Fruit fly (Drosophila melanogaster): ENCODE measurements around the gene CG31087.

Gene CG31087

dm6 chr3R:25295320-25296020, 18.2 kb downstream of the CG31087 start, which contains the start of gene CG31102:
Gene CG31102, minus strand, starts transcription at chr3R:25295594.
- TF ChIP-seq vri (GFP tag; optimal IDR thresholded peaks at IDR 0.05) (peak; percentile 79), ss (GFP tag; optimal IDR thresholded peaks at IDR 0.05) (peak in 1 of 2 experiments; percentile 4), esn (GFP tag; optimal IDR thresholded peaks at IDR 0.05) (peak; percentile 5), CG10631 (GFP tag; optimal IDR thresholded peaks at IDR 0.05) (no peak), Eip93F (GFP tag; optimal IDR thresholded peaks at IDR 0.05) (no peak), CG11294 (GFP tag; IDR thresholded peaks at IDR 0.05) (no peak), svp (GFP tag) (peak; percentile 90), CG6276 (GFP tag; optimal IDR thresholded peaks at IDR 0.05) (peak; percentile 21), CG6808 (GFP tag; optimal IDR thresholded peaks at IDR 0.05) (no peak), CG6163 (GFP tag; IDR thresholded peaks at IDR 0.05) (no peak; the same call in 2 of the 3 replicates), acj6 (GFP tag; optimal IDR thresholded peaks at IDR 0.05) (no peak)

DNA sequence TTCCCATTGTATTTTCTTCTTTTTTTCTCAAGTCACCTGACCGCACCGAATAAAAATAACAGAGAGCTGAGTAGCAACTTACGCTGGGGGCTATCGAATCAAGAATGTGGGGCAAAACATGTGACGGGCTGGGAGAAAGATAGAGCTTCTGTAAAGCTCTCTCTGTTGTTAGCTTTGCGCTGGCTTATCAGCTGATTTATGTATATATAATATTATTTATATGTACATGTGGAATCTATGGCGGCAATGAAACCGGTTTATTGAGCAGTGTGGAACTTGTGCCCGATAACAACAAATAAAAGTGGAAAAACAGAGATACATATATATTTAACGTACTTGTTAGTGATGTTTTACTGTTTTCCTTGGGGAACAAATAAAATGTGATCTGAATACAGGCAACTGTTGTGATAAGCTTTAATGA, 20.8 kb downstream of the CG31087 start, which contains the start of gene CG31098:
TSS of gene CG31098 (minus strand) at position 114 of the 421 bp plus-strand sequence.
- TF ChIP-seq CG32006 (GFP tag; optimal IDR thresholded peaks at IDR 0.05), result no peak
- no peak for TF ChIP-seq CG31627 (GFP tag; optimal IDR thresholded peaks at IDR 0.05)
- TF ChIP-seq CG11294 (GFP tag; IDR thresholded peaks at IDR 0.05), result no peak
- no peak for TF ChIP-seq Ets96B (tag; optimal IDR thresholded peaks at IDR 0.05)
- TF ChIP-seq Smox (GFP tag; optimal IDR thresholded peaks at IDR 0.05), result no peak
- TF ChIP-seq CG4318 (GFP tag; optimal IDR thresholded peaks at IDR 0.05), result no peak
- no peak for TF ChIP-seq dsx (GFP tag; optimal IDR thresholded peaks at IDR 0.05; ENCODE audit: poor library complexity, severe bottlenecking)
- TF ChIP-seq salr (GFP tag; optimal IDR thresholded peaks at IDR 0.05), result no peak
- TF ChIP-seq Eip78C (GFP tag), result peak; percentile 77
- TF ChIP-seq CG10669 (GFP tag; optimal IDR thresholded peaks at IDR 0.05), result no peak
- TF ChIP-seq dac (GFP tag; optimal IDR thresholded peaks at IDR 0.05), result no peak
- no peak for TF ChIP-seq Sox15 (GFP tag; optimal IDR thresholded peaks at IDR 0.05)
- no peak for TF ChIP-seq net (GFP tag; optimal IDR thresholded peaks at IDR 0.05)
- no peak; the same call in 1 of the 2 replicates for TF ChIP-seq CG15336 (GFP tag; IDR thresholded peaks at IDR 0.05)
- no peak for TF ChIP-seq CG8632 (GFP tag; optimal IDR thresholded peaks at IDR 0.05)
- no peak for TF ChIP-seq topi (GFP tag; optimal IDR thresholded peaks at IDR 0.05)
- no peak for TF ChIP-seq Lpt (GFP tag; optimal IDR thresholded peaks at IDR 0.05)
- no peak for TF ChIP-seq CG8319 (GFP tag; optimal IDR thresholded peaks at IDR 0.05)
- TF ChIP-seq cyc (GFP tag; optimal IDR thresholded peaks at IDR 0.05), result no peak
- TF ChIP-seq CG6163 (GFP tag; IDR thresholded peaks at IDR 0.05), result no peak; the same call in 1 of the 3 replicates
- TF ChIP-seq esn (GFP tag; optimal IDR thresholded peaks at IDR 0.05), result no peak
- no peak for TF ChIP-seq fd59A (GFP tag; optimal IDR thresholded peaks at IDR 0.05)
- peak; percentile 55 for TF ChIP-seq CG16779 (tag; optimal IDR thresholded peaks at IDR 0.05)
- TF ChIP-seq Blimp-1 (GFP tag; optimal IDR thresholded peaks at IDR 0.05), result no peak
- TF ChIP-seq CG6854 (GFP tag; optimal IDR thresholded peaks at IDR 0.05), result no peak
- TF ChIP-seq Hr38 (GFP tag; optimal IDR thresholded peaks at IDR 0.05), result no peak
- TF ChIP-seq CG7368 (GFP tag; optimal IDR thresholded peaks at IDR 0.05), result no peak
- TF ChIP-seq Eip93F (GFP tag; optimal IDR thresholded peaks at IDR 0.05), result peak; percentile 25
- TF ChIP-seq Ets21C (GFP tag; optimal IDR thresholded peaks at IDR 0.05), result no peak
- no peak for TF ChIP-seq CG11902 (GFP tag; optimal IDR thresholded peaks at IDR 0.05)
- TF ChIP-seq CG1621 (tag; optimal IDR thresholded peaks at IDR 0.05), result no peak
- TF ChIP-seq CG3919 (GFP tag; optimal IDR thresholded peaks at IDR 0.05), result no peak
- no peak for TF ChIP-seq svp (GFP tag)
- TF ChIP-seq CG6792 (GFP tag; optimal IDR thresholded peaks at IDR 0.05), result no peak
- no peak for TF ChIP-seq Hr4 (GFP tag; optimal IDR thresholded peaks at IDR 0.05)
- peak; percentile 32 for TF ChIP-seq CG6276 (GFP tag; optimal IDR thresholded peaks at IDR 0.05)
- TF ChIP-seq CG9139 (GFP tag; optimal IDR thresholded peaks at IDR 0.05), result no peak
- TF ChIP-seq OdsH (GFP tag; optimal IDR thresholded peaks at IDR 0.05), result no peak
- no peak for TF ChIP-seq eg (GFP tag; IDR thresholded peaks at IDR 0.05)
- no peak for TF ChIP-seq CG10631 (GFP tag; optimal IDR thresholded peaks at IDR 0.05)
- peak; percentile 33 for TF ChIP-seq vri (GFP tag; optimal IDR thresholded peaks at IDR 0.05)
- no peak for TF ChIP-seq Gug (GFP tag; IDR thresholded peaks at IDR 0.05)
- TF ChIP-seq fkh (GFP tag; optimal IDR thresholded peaks at IDR 0.05), result peak; percentile 75
- TF ChIP-seq Hr39 (GFP tag; optimal IDR thresholded peaks at IDR 0.05), result no peak
- TF ChIP-seq CG6808 (GFP tag; optimal IDR thresholded peaks at IDR 0.05), result no peak
- peak; percentile 3 for TF ChIP-seq Sox102F (GFP tag; optimal IDR thresholded peaks at IDR 0.05)

All from whole organism, prepupa.